Fruit fly (Drosophila melanogaster) whole organism, embryonic: ENCODE data around the gene galene.

Experiments
- CG11560 ChIP-seq: fragments of 200-800 bp; sonication (Bioruptor generic); IDR thresholded peaks from 3 replicates; pipeline ENCODE4 v1.3.6; 2022; ENCODE audit warnings: missing biosample characterization, missing genetic modification characterization
- CG30020 ChIP-seq: fragments of 200-800 bp; optimal IDR thresholded peaks from 2 replicates; lab custom pipeline; 2019; ENCODE audit warnings: missing biosample characterization, mild to moderate bottlenecking, missing genetic modification characterization, moderate library complexity
- CG4404 ChIP-seq: fragments of 200-800 bp; sonication (Bioruptor generic); IDR thresholded peaks from 2 replicates; pipeline ENCODE4 v1.3.6; 2022; ENCODE audit warnings: missing biosample characterization, missing genetic modification characterization
- CG7786 ChIP-seq: fragments of 200-800 bp; sonication (Bioruptor generic); optimal IDR thresholded peaks from 2 replicates; lab custom pipeline; 2016; ENCODE audit warnings: missing biosample characterization, missing genetic modification characterization
- Hr78 ChIP-seq, 2 experiments: fragments of 200-800 bp in 1 of 2; fragments of >200 bp in 1 of 2; sonication (Bioruptor generic) in 1 of 2; optimal IDR thresholded peaks; 2 replicates each; lab custom pipeline; 2017 to 2019; ENCODE audit warnings: missing biosample characterization in 2 of 2, missing genetic modification characterization in 2 of 2, mild to moderate bottlenecking in 1 of 2, moderate library complexity in 1 of 2
- abd-A ChIP-seq: fragments of 200-800 bp; sonication (Bioruptor generic); optimal IDR thresholded peaks from 3 replicates; lab custom pipeline; 2019; ENCODE audit warnings: missing biosample characterization, mild to moderate bottlenecking, missing genetic modification characterization, moderate library complexity
- amos ChIP-seq: fragments of 200-800 bp; sonication (Bioruptor generic); IDR thresholded peaks from 2 replicates; pipeline ENCODE4 v1.3.6; 2022; ENCODE audit warnings: missing biosample characterization, missing genetic modification characterization; ENCODE audit not compliant: partially characterized antibody
- hth ChIP-seq: fragments of >200 bp; optimal IDR thresholded peaks from 2 replicates; lab custom pipeline; 2017; ENCODE audit warnings: inconsistent platforms
- ken ChIP-seq: fragments of 200-800 bp; sonication (Bioruptor generic); IDR thresholded peaks from 3 replicates; pipeline ENCODE4 v1.3.6; 2022; ENCODE audit warnings: missing biosample characterization, missing genetic modification characterization
- sens-2 ChIP-seq: fragments of 200-800 bp; sonication (Bioruptor generic); IDR thresholded peaks from 2 replicates; pipeline ENCODE4 v1.3.6; 2022; ENCODE audit warnings: missing biosample characterization, missing genetic modification characterization
- slp2 ChIP-seq: fragments of 200-800 bp; sonication (Bioruptor generic); optimal IDR thresholded peaks from 2 replicates; lab custom pipeline; 2016; ENCODE audit warnings: missing biosample characterization, missing genetic modification characterization

dm6 chr3L:1235426-1235825, at the start of gene galene:
- no peak for TF ChIP-seq CG7786 (GFP tag; lab: Kevin White, UChicago)
- no peak for TF ChIP-seq CG4404 (GFP tag; lab: Robert Waterston, UW)
- TF ChIP-seq Hr78 (GFP tag; optimal IDR thresholded peaks at IDR 0.05; lab: Kevin White, UChicago): no peak
- no peak for TF ChIP-seq sens-2 (GFP tag; lab: Robert Waterston, UW)
- no peak for TF ChIP-seq ken (GFP tag; lab: Robert Waterston, UW)
- no peak for TF ChIP-seq CG11560 (tag; lab: Robert Waterston, UW)
- no peak for TF ChIP-seq CG30020 (tag; lab: Kevin White, UChicago)
- TF ChIP-seq abd-A (tag; lab: Kevin White, UChicago): no peak
- no peak for TF ChIP-seq slp2 (GFP tag; lab: Kevin White, UChicago)
- TF ChIP-seq hth (lab: Kevin White, UChicago): no peak
- no peak for TF ChIP-seq amos (GFP tag; lab: Robert Waterston, UW)
